Worm (Caenorhabditis elegans): ENCODE measurements around the gene cest-4.
"Not testable (repeated sequence)": the region's sequence is repeated elsewhere in the genome, so short reads cannot be mapped to it uniquely, and the experiment has no call there.

ce11 chrIV:6827477-6827876 is 25.3 kb upstream of the cest-4 start, which contains the start of gene H20E11.2:
- TF ChIP-seq ceh-13 (GFP tag; optimal IDR thresholded peaks at IDR 0.05); ama-1 (optimal IDR thresholded peaks at IDR 0.05); B0310.2 (tag; optimal IDR thresholded peaks at IDR 0.05); tra-4 (tag; optimal IDR thresholded peaks at IDR 0.05); aly-1 (tag; optimal IDR thresholded peaks at IDR 0.05); ets-7 (tag; optimal IDR thresholded peaks at IDR 0.05); hmbx-1 (tag; optimal IDR thresholded peaks at IDR 0.05); tbx-37 (GFP tag; conservative IDR thresholded peaks at IDR 0.05); tbx-11 (GFP tag; IDR thresholded peaks at IDR 0.05); flt-1 (GFP tag; IDR thresholded peaks at IDR 0.05); hmg-4 (GFP tag; optimal IDR thresholded peaks at IDR 0.05); sea-1 (GFP tag; conservative IDR thresholded peaks at IDR 0.05); F13C5.2 (tag; optimal IDR thresholded peaks at IDR 0.05); pes-1 (GFP tag; IDR thresholded peaks at IDR 0.05): not testable (repeated sequence)
